Worm (Caenorhabditis elegans) whole organism, L3 larva: ENCODE data around the gene F22F4.5.
A peak's percentile ranks its signal among the peaks of the same experiment; 100 is the strongest.

Experiments used
- ZK546.5 ChIP-seq: sonication (generic microtip); optimal IDR thresholded peaks from 2 replicates; lab custom pipeline; 2017; ENCODE audit warnings: missing biosample characterization, missing genetic modification characterization
- ama-1 ChIP-seq: fragments of 150-350 bp; optimal IDR thresholded peaks from 2 replicates; lab custom pipeline; 2018
- fkh-10 ChIP-seq: sonication (generic microtip); optimal IDR thresholded peaks from 2 replicates; lab custom pipeline; 2017; ENCODE audit warnings: missing biosample characterization, missing genetic modification reagents, missing genetic modification characterization
- lin-15B ChIP-seq: fragments of 150-350 bp; optimal IDR thresholded peaks from 2 replicates; lab custom pipeline; 2014; ENCODE audit warnings: missing biosample characterization, missing genetic modification characterization
- lin-39 ChIP-seq: fragments of 150-350 bp; optimal IDR thresholded peaks from 2 replicates; lab custom pipeline; 2018; ENCODE audit warnings: missing biosample characterization, missing genetic modification reagents, missing genetic modification characterization
- mdl-1 ChIP-seq: fragments of 150-350 bp; optimal IDR thresholded peaks from 2 replicates; lab custom pipeline; 2014; ENCODE audit warnings: missing biosample characterization, missing genetic modification characterization
- nhr-11 ChIP-seq: fragments of 150-350 bp; optimal IDR thresholded peaks from 2 replicates; lab custom pipeline; 2014; ENCODE audit warnings: missing biosample characterization, missing genetic modification characterization
- nhr-237 ChIP-seq: fragments of 150-350 bp; optimal IDR thresholded peaks from 2 replicates; lab custom pipeline; 2014; ENCODE audit warnings: missing biosample characterization, missing genetic modification characterization
- nhr-25 ChIP-seq: sonication (generic microtip); optimal IDR thresholded peaks from 2 replicates; lab custom pipeline; 2017; ENCODE audit warnings: missing biosample characterization, missing genetic modification characterization
- pha-4 ChIP-seq: fragments of 150-350 bp; optimal IDR thresholded peaks from 2 replicates; lab custom pipeline; 2014; ENCODE audit warnings: missing biosample characterization, missing genetic modification reagents, missing genetic modification characterization
- skn-1 ChIP-seq: fragments of 150-350 bp; optimal IDR thresholded peaks from 2 replicates; lab custom pipeline; 2014; ENCODE audit warnings: missing biosample characterization, missing genetic modification characterization
- ztf-11 ChIP-seq: fragments of 150-350 bp; optimal IDR thresholded peaks from 2 replicates; lab custom pipeline; 2014; ENCODE audit warnings: missing biosample characterization, missing genetic modification characterization

- no peak for TF ChIP-seq fkh-10 (GFP tag; lab: Kevin White, UChicago)
- no peak for TF ChIP-seq nhr-25
- no peak for TF ChIP-seq lin-15B (tag; lab: Kevin White, UChicago)
- no peak for TF ChIP-seq nhr-237
- no peak for TF ChIP-seq skn-1 (tag; lab: Kevin White, UChicago)
- no peak for TF ChIP-seq pha-4 (tag; lab: Kevin White, UChicago)
- peak; percentile 48 for TF ChIP-seq lin-39 (tag; lab: Kevin White, UChicago)
- no peak for TF ChIP-seq ztf-11 (tag; lab: Kevin White, UChicago)
- no peak for TF ChIP-seq ZK546.5
- no peak for TF ChIP-seq nhr-11 (tag; lab: Kevin White, UChicago)
- TF ChIP-seq ama-1 (lab: Kevin White, UChicago): no peak
- no peak for TF ChIP-seq mdl-1
Observed at ce11 chrX:5972212-5972611, 20.5 kb downstream of the F22F4.5 start.
